Fruit fly (Drosophila melanogaster): Measurements from ENCODE around the gene MED30.

The MED30 gene

dm6 chr3L:699368-700150 is 45.7 kb upstream of the MED30 start (continued):
- TF ChIP-seq gem (tag; optimal IDR thresholded peaks at IDR 0.05) (peak; percentile 75), CG13296 (GFP tag; optimal IDR thresholded peaks at IDR 0.05) (no peak), ap (GFP tag; IDR thresholded peaks at IDR 0.05) (no peak), Drgx (GFP tag; IDR thresholded peaks at IDR 0.05) (no peak), vfl (GFP tag; optimal IDR thresholded peaks at IDR 0.05) (no peak), eyg (GFP tag; optimal IDR thresholded peaks at IDR 0.05) (no peak), Adf1 (GFP tag; IDR thresholded peaks at IDR 0.05) (peak; percentile 94), CG15514 (GFP tag; optimal IDR thresholded peaks at IDR 0.05) (no peak), zen2 (GFP tag; IDR thresholded peaks at IDR 0.05; ENCODE audit: partially characterized antibody) (no peak), MTF-1 (GFP tag; optimal IDR thresholded peaks at IDR 0.05; ENCODE audit: borderline replicate concordance) (no peak), ATbp (GFP tag; optimal IDR thresholded peaks at IDR 0.05) (peak; percentile 9), ara (GFP tag; IDR thresholded peaks at IDR 0.05) (no peak), ase (GFP tag; IDR thresholded peaks at IDR 0.05) (no peak), CG17568 (GFP tag; optimal IDR thresholded peaks at IDR 0.05) (peak; percentile 9), dpn (GFP tag; optimal IDR thresholded peaks at IDR 0.05) (peak in 1 of 2 experiments; percentile 29), Sry-δ (GFP tag; optimal IDR thresholded peaks at IDR 0.05) (no peak), CG30431 (GFP tag; optimal IDR thresholded peaks at IDR 0.05) (peak; percentile 14), sd (tag; optimal IDR thresholded peaks at IDR 0.05) (peak; percentile 63), CG7372 (GFP tag; IDR thresholded peaks at IDR 0.05) (peak; percentile 11; the same call in 1 of the 2 replicates), schlank (tag; optimal IDR thresholded peaks at IDR 0.05) (peak; percentile 5), CG14050 (GFP tag; IDR thresholded peaks at IDR 0.05) (0 out of 3 replicates have a peak, but pooled peaks have one; percentile 8), CG11398 (GFP tag; optimal IDR thresholded peaks at IDR 0.05) (no peak), CG1233 (GFP tag; optimal IDR thresholded peaks at IDR 0.05) (no peak), CG6683 (GFP tag; optimal IDR thresholded peaks at IDR 0.05) (no peak), zf30C (GFP tag; optimal IDR thresholded peaks at IDR 0.05) (no peak), lbe (GFP tag; optimal IDR thresholded peaks at IDR 0.05) (no peak), bigmax (GFP tag; optimal IDR thresholded peaks at IDR 0.05) (no peak), CG2202 (tag; optimal IDR thresholded peaks at IDR 0.05) (no peak), CG10565 (GFP tag; optimal IDR thresholded peaks at IDR 0.05) (no peak), Nf-YC (tag; optimal IDR thresholded peaks at IDR 0.05) (peak; percentile 23), CG13123 (GFP tag; optimal IDR thresholded peaks at IDR 0.05) (no peak), dysf (GFP tag; IDR thresholded peaks at IDR 0.05) (peak; percentile 48; the same call in 2 of the 3 replicates), CG3838 (GFP tag; optimal IDR thresholded peaks at IDR 0.05) (no peak), tgo (GFP tag; IDR thresholded peaks at IDR 0.05) (no peak), CG11456 (GFP tag; IDR thresholded peaks at IDR 0.05) (no peak), en (GFP tag; optimal IDR thresholded peaks at IDR 0.05) (no peak), lov (optimal IDR thresholded peaks at IDR 0.05) (no peak), lov (GFP tag; IDR thresholded peaks at IDR 0.05) (0 out of 3 replicates have a peak, but pooled peaks have one; percentile 49), fru (optimal IDR thresholded peaks at IDR 0.05) (no peak), bcd (GFP tag; optimal IDR thresholded peaks at IDR 0.05) (peak; percentile 48), Trl (optimal IDR thresholded peaks at IDR 0.05) (no peak), Trl (GFP tag; optimal IDR thresholded peaks at IDR 0.05) (no peak), nmo (GFP tag; optimal IDR thresholded peaks at IDR 0.05) (peak; percentile 67), Mes4 (GFP tag; optimal IDR thresholded peaks at IDR 0.05) (no peak), fd102C (GFP tag; optimal IDR thresholded peaks at IDR 0.05) (peak; percentile 30), CG17912 (GFP tag; optimal IDR thresholded peaks at IDR 0.05) (no peak), CG16779 (GFP tag; IDR thresholded peaks at IDR 0.05) (no peak), CG12769 (tag; optimal IDR thresholded peaks at IDR 0.05) (peak; percentile 80), bsh (GFP tag; optimal IDR thresholded peaks at IDR 0.05) (peak; percentile 30 to 47), slp2 (GFP tag; optimal IDR thresholded peaks at IDR 0.05) (no peak)

Measured in whole organism, embryonic.